Fruit fly (Drosophila melanogaster) Kc167 (cell line): ENCODE data around the gene NUCB1.

Source experiments
- Sin3A ChIP-seq: fragments of >200 bp; optimal IDR thresholded peaks from 2 replicates; lab custom pipeline; 2018; ENCODE audit warnings: missing external identifiers
- insv ChIP-seq: fragments of >200 bp; optimal IDR thresholded peaks from 3 replicates; lab custom pipeline; 2018; ENCODE audit warnings: missing external identifiers
- psq ChIP-seq: fragments of >200 bp; optimal IDR thresholded peaks from 2 replicates; lab custom pipeline; 2017; ENCODE audit warnings: missing external identifiers
- ttk ChIP-seq: sonication (Bioruptor generic); optimal IDR thresholded peaks from 2 replicates; lab custom pipeline; 2017; ENCODE audit warnings: missing external identifiers

DNA sequence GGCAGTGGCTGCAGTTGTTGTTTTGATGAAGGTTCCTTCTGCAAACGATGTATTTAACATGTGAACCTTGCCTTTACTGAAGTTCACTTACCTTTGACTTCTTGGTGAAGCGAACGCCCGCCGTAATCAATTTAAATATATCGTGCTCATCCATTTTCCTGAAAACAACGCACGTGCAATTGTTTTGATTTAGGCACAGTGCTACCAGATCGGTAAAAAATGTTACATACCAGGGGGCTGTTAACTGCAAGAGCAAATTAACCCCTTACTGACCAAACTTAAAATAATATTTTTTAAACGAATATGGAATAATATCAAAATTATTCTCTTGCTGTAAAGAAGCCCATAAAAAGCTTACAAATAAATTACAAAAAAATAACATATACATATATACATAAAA, 2.4 kb upstream of the NUCB1 start, which contains the start of gene ais:
- TF ChIP-seq ttk (lab: Kevin White, UChicago) (no peak), psq (no peak), insv (lab: Kevin White, UChicago) (no peak), Sin3A (lab: Kevin White, UChicago) (no peak)
